Worm (Caenorhabditis elegans) whole organism, midembryonic: ENCODE measurements around the gene col-36.

Source experiments
- cog-1 ChIP-seq: sonication (generic microtip); optimal IDR thresholded peaks from 2 replicates; lab custom pipeline; 2016; ENCODE audit warnings: missing genetic modification characterization, missing compliant biosample characterization
- klf-2 ChIP-seq: fragments of 200-800 bp; sonication (Bioruptor generic); conservative IDR thresholded peaks from 2 replicates; pipeline ENCODE4 v1.3.6; 2022; ENCODE audit warnings: missing genetic modification reagents, missing genetic modification characterization, missing compliant biosample characterization
- ztf-23 ChIP-seq: fragments of 200-800 bp; sonication (Bioruptor generic); IDR thresholded peaks from 2 replicates; pipeline ENCODE4 v1.3.6; 2022; ENCODE audit warnings: missing genetic modification reagents, missing genetic modification characterization, missing compliant biosample characterization

DNA sequence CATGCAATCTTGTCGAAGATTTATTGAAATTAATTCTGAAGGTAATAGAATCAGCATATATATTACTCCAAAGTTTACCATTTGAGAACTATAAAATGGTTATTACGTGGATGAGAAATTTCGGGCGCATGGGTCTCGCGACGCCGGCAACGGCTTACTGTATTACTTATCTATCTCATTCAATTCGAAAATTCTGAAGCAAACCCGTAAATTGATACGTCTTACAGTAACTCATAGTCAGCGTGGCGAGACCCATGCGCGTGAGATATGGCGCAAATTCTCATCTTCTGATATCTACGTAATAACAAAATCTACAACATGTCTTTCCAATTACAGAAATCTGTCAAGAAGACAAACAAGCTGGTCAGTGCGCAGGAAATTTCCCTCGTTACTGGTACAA, 49.1 kb downstream of the col-36 start:
- TF ChIP-seq cog-1 (tag; lab: Kevin White, UChicago) (no peak), klf-2 (GFP tag; lab: Robert Waterston, UW) (no peak), ztf-23 (GFP tag; lab: Robert Waterston, UW) (no peak)
